Fruit fly (Drosophila melanogaster) whole organism, embryonic: ENCODE results near the gene CG6015.

Experiments
- Blimp-1 ChIP-seq: fragments of 200-800 bp; sonication (Bioruptor generic); optimal IDR thresholded peaks from 3 replicates; lab custom pipeline; 2018; ENCODE audit warnings: missing biosample characterization, missing genetic modification characterization, mild to moderate bottlenecking, moderate library complexity, missing genetic modification reagents
- CG10274 ChIP-seq: fragments of 200-800 bp; sonication (Bioruptor generic); optimal IDR thresholded peaks from 3 replicates; lab custom pipeline; 2017; ENCODE audit warnings: missing biosample characterization, mild to moderate bottlenecking, missing genetic modification characterization
- CG12236 ChIP-seq: fragments of 200-800 bp; sonication (Bioruptor generic); optimal IDR thresholded peaks from 2 replicates; lab custom pipeline; 2016; ENCODE audit warnings: missing biosample characterization, missing genetic modification characterization
- CG12299 ChIP-seq: fragments of 200-800 bp; sonication (Bioruptor generic); optimal IDR thresholded peaks from 2 replicates; lab custom pipeline; 2018; ENCODE audit warnings: missing biosample characterization, mild to moderate bottlenecking, missing genetic modification characterization
- CG1233 ChIP-seq: fragments of 200-800 bp; sonication (Bioruptor generic); optimal IDR thresholded peaks from 4 replicates; lab custom pipeline; 2018; ENCODE audit warnings: missing biosample characterization, mild to moderate bottlenecking, missing genetic modification characterization
- CG14050 ChIP-seq: fragments of 200-800 bp; sonication (Bioruptor generic); IDR thresholded peaks from 3 replicates; pipeline ENCODE4 v1.3.6; 2022; ENCODE audit warnings: missing biosample characterization, missing genetic modification characterization
- CG15601 ChIP-seq: fragments of 200-800 bp; sonication (Bioruptor generic); optimal IDR thresholded peaks from 3 replicates; lab custom pipeline; 2019; ENCODE audit warnings: missing biosample characterization, mild to moderate bottlenecking, missing genetic modification characterization, moderate library complexity
- CG1647 ChIP-seq: fragments of 200-800 bp; sonication (Bioruptor generic); optimal IDR thresholded peaks from 3 replicates; lab custom pipeline; 2016; ENCODE audit warnings: missing biosample characterization, missing genetic modification characterization
- CG17802 ChIP-seq: fragments of 200-800 bp; sonication (Bioruptor generic); optimal IDR thresholded peaks from 2 replicates; lab custom pipeline; 2018; ENCODE audit warnings: missing biosample characterization, mild to moderate bottlenecking, missing genetic modification characterization, moderate library complexity
- CG2129 ChIP-seq: fragments of 200-800 bp; sonication (Bioruptor generic); IDR thresholded peaks from 2 replicates; pipeline ENCODE4 v1.3.6; 2022; ENCODE audit warnings: missing biosample characterization, missing genetic modification characterization; ENCODE audit not compliant: partially characterized antibody
- CG2875 ChIP-seq: fragments of 200-800 bp; sonication (Bioruptor generic); optimal IDR thresholded peaks from 2 replicates; lab custom pipeline; 2017; ENCODE audit warnings: missing biosample characterization, mild to moderate bottlenecking, missing genetic modification characterization, missing genetic modification reagents
- CG31388 ChIP-seq: fragments of 200-800 bp; sonication (Bioruptor generic); optimal IDR thresholded peaks from 2 replicates; lab custom pipeline; 2016; ENCODE audit warnings: missing biosample characterization, missing genetic modification characterization
- CG3847 ChIP-seq: fragments of 200-800 bp; sonication (Bioruptor generic); IDR thresholded peaks from 2 replicates; pipeline ENCODE4 v1.3.6; 2022; ENCODE audit warnings: missing biosample characterization, missing genetic modification characterization
- CG4282 ChIP-seq: fragments of 200-800 bp; sonication (Bioruptor generic); optimal IDR thresholded peaks from 2 replicates; lab custom pipeline; 2016; ENCODE audit warnings: missing biosample characterization, missing genetic modification characterization
- CG4820 ChIP-seq: fragments of 200-800 bp; sonication (Bioruptor generic); optimal IDR thresholded peaks from 3 replicates; lab custom pipeline; 2016; ENCODE audit warnings: missing biosample characterization, missing genetic modification characterization
- CG5953 ChIP-seq: fragments of 200-800 bp; sonication (Bioruptor generic); IDR thresholded peaks from 2 replicates; pipeline ENCODE4 v1.3.6; 2022; ENCODE audit warnings: missing biosample characterization, missing genetic modification characterization
- CG6791 ChIP-seq: fragments of 200-800 bp; sonication (Bioruptor generic); IDR thresholded peaks from 3 replicates; pipeline ENCODE4 v1.3.6; 2022; ENCODE audit warnings: missing biosample characterization, missing genetic modification characterization; ENCODE audit not compliant: partially characterized antibody
- CG7372 ChIP-seq: fragments of 200-800 bp; sonication (Bioruptor generic); IDR thresholded peaks from 2 replicates; pipeline ENCODE4 v1.3.6; 2022; ENCODE audit warnings: missing biosample characterization, missing genetic modification characterization
- CG7745 ChIP-seq: fragments of 200-800 bp; sonication (Bioruptor generic); optimal IDR thresholded peaks from 2 replicates; lab custom pipeline; 2018; ENCODE audit warnings: missing biosample characterization, mild to moderate bottlenecking, missing genetic modification characterization, moderate library complexity
- CG7928 ChIP-seq: fragments of 200-800 bp; sonication (Bioruptor generic); optimal IDR thresholded peaks from 2 replicates; lab custom pipeline; 2017; ENCODE audit warnings: missing biosample characterization, mild to moderate bottlenecking, missing genetic modification characterization
- Camta ChIP-seq: fragments of 200-800 bp; sonication (Bioruptor generic); optimal IDR thresholded peaks from 2 replicates; lab custom pipeline; 2016; ENCODE audit warnings: missing biosample characterization, missing genetic modification characterization
- Dip2 ChIP-seq: fragments of 200-800 bp; sonication (Bioruptor generic); IDR thresholded peaks from 2 replicates; pipeline ENCODE4 v1.3.6; 2022; ENCODE audit warnings: missing biosample characterization, missing genetic modification characterization
- Dref ChIP-seq: fragments of 200-800 bp; sonication (Bioruptor generic); IDR thresholded peaks from 2 replicates; pipeline ENCODE4 v1.3.6; 2022; ENCODE audit warnings: missing biosample characterization, missing genetic modification characterization
- Ets65A ChIP-seq: fragments of 200-800 bp; sonication (Bioruptor generic); peaks from one replicate; lab custom pipeline; 2016; ENCODE audit warnings: missing biosample characterization, missing genetic modification characterization
- Ets97D ChIP-seq: fragments of 200-800 bp; sonication (Bioruptor generic); optimal IDR thresholded peaks from 3 replicates; lab custom pipeline; 2016; ENCODE audit warnings: missing biosample characterization, missing genetic modification characterization
- Fer1 ChIP-seq: fragments of 200-800 bp; sonication (Bioruptor generic); optimal IDR thresholded peaks from 2 replicates; lab custom pipeline; 2017; ENCODE audit warnings: missing biosample characterization, mild to moderate bottlenecking, missing genetic modification characterization
- HLH54F ChIP-seq: fragments of 200-800 bp; sonication (Bioruptor generic); optimal IDR thresholded peaks from 3 replicates; lab custom pipeline; 2016; ENCODE audit warnings: missing biosample characterization, missing genetic modification characterization
- HmgZ ChIP-seq: fragments of 200-800 bp; sonication (Bioruptor generic); optimal IDR thresholded peaks from 2 replicates; lab custom pipeline; 2018; ENCODE audit warnings: missing biosample characterization, mild to moderate bottlenecking, missing genetic modification characterization
- Hr39 ChIP-seq: fragments of >200 bp; optimal IDR thresholded peaks from 2 replicates; lab custom pipeline; 2017
- Lim3 ChIP-seq: fragments of 200-800 bp; sonication (Bioruptor generic); IDR thresholded peaks from 2 replicates; pipeline ENCODE4 v1.3.6; 2022; ENCODE audit warnings: missing biosample characterization, missing genetic modification characterization
- MBD-R2 ChIP-seq: fragments of 200-800 bp; sonication (Bioruptor generic); IDR thresholded peaks from 2 replicates; pipeline ENCODE4 v1.3.6; 2022; ENCODE audit warnings: missing biosample characterization, missing genetic modification characterization
- Med ChIP-seq: fragments of 200-800 bp; sonication (Bioruptor generic); peaks from one replicate; lab custom pipeline; 2016; ENCODE audit warnings: missing biosample characterization, missing genetic modification characterization, mild to moderate bottlenecking, inconsistent platforms, moderate library complexity
- Opbp ChIP-seq: fragments of 200-800 bp; sonication (Bioruptor generic); IDR thresholded peaks from 3 replicates; pipeline ENCODE4 v1.3.6; 2022; ENCODE audit warnings: missing biosample characterization, missing genetic modification characterization; ENCODE audit not compliant: partially characterized antibody
- Optix ChIP-seq: fragments of 200-800 bp; sonication (Bioruptor generic); IDR thresholded peaks from 3 replicates; pipeline ENCODE4 v1.3.6; 2022; ENCODE audit warnings: missing biosample characterization, missing genetic modification characterization
- Pdp1 ChIP-seq, 2 experiments: fragments of 200-800 bp; sonication (Bioruptor generic); optimal IDR thresholded peaks; 3 replicates each; lab custom pipeline; 2016; ENCODE audit warnings: missing biosample characterization in 2 of 2, missing genetic modification characterization in 2 of 2, mild to moderate bottlenecking in 1 of 2, moderate library complexity in 1 of 2
- Rx ChIP-seq: fragments of 200-800 bp; sonication (Bioruptor generic); IDR thresholded peaks from 2 replicates; pipeline ENCODE4 v1.3.6; 2022; ENCODE audit warnings: missing biosample characterization, missing genetic modification characterization
- bigmax ChIP-seq: fragments of 200-800 bp; sonication (Bioruptor generic); optimal IDR thresholded peaks from 2 replicates; lab custom pipeline; 2018; ENCODE audit warnings: missing biosample characterization, mild to moderate bottlenecking, missing genetic modification characterization
- btn ChIP-seq: fragments of 200-800 bp; sonication (Bioruptor generic); optimal IDR thresholded peaks from 2 replicates; lab custom pipeline; 2016; ENCODE audit warnings: missing biosample characterization, missing genetic modification characterization
- cad ChIP-seq: fragments of >200 bp; optimal IDR thresholded peaks from 2 replicates; lab custom pipeline; 2017; ENCODE audit warnings: missing biosample characterization, missing genetic modification characterization
- croc ChIP-seq: fragments of 200-800 bp; sonication (Bioruptor generic); conservative IDR thresholded peaks from 3 replicates; pipeline ENCODE4 v1.3.6; 2022; ENCODE audit warnings: missing biosample characterization, missing genetic modification characterization
- dati ChIP-seq: fragments of 200-800 bp; sonication (Bioruptor generic); IDR thresholded peaks from 2 replicates; pipeline ENCODE4 v1.3.6; 2022; ENCODE audit warnings: missing biosample characterization, missing genetic modification characterization
- fd102C ChIP-seq: fragments of 200-800 bp; sonication (Bioruptor generic); optimal IDR thresholded peaks from 2 replicates; lab custom pipeline; 2018; ENCODE audit warnings: missing biosample characterization, mild to moderate bottlenecking, missing genetic modification characterization, moderate library complexity
- h ChIP-seq: fragments of >200 bp; optimal IDR thresholded peaks from 2 replicates; lab custom pipeline; 2017
- ind ChIP-seq: fragments of 200-800 bp; sonication (Bioruptor generic); optimal IDR thresholded peaks from 3 replicates; lab custom pipeline; 2016; ENCODE audit warnings: missing biosample characterization, missing genetic modification characterization
- nerfin-1 ChIP-seq: fragments of 200-800 bp; sonication (Bioruptor generic); optimal IDR thresholded peaks from 3 replicates; lab custom pipeline; 2019; ENCODE audit warnings: missing biosample characterization, mild to moderate bottlenecking, missing genetic modification characterization, moderate library complexity
- slp2 ChIP-seq: fragments of 200-800 bp; sonication (Bioruptor generic); optimal IDR thresholded peaks from 2 replicates; lab custom pipeline; 2016; ENCODE audit warnings: missing biosample characterization, missing genetic modification characterization
- stc ChIP-seq: fragments of 200-800 bp; sonication (Bioruptor generic); IDR thresholded peaks from 2 replicates; pipeline ENCODE4 v1.3.6; 2022; ENCODE audit warnings: missing biosample characterization, missing genetic modification characterization
- sug ChIP-seq: fragments of 200-800 bp; optimal IDR thresholded peaks from 2 replicates; lab custom pipeline; 2019; ENCODE audit warnings: missing biosample characterization, mild to moderate bottlenecking, missing genetic modification characterization, moderate library complexity
- toy ChIP-seq: fragments of 200-800 bp; sonication (Bioruptor generic); IDR thresholded peaks from 2 replicates; pipeline ENCODE4 v1.3.6; 2022; ENCODE audit warnings: missing biosample characterization, missing genetic modification characterization
- wdn ChIP-seq: fragments of 200-800 bp; sonication (Bioruptor generic); IDR thresholded peaks from 2 replicates; pipeline ENCODE4 v1.3.6; 2022; ENCODE audit warnings: missing biosample characterization, missing genetic modification characterization
- zen2 ChIP-seq: fragments of 200-800 bp; sonication (Bioruptor generic); IDR thresholded peaks from 3 replicates; pipeline ENCODE4 v1.3.6; 2022; ENCODE audit warnings: missing biosample characterization, missing genetic modification characterization; ENCODE audit not compliant: partially characterized antibody

The CG6015 gene

DNA sequence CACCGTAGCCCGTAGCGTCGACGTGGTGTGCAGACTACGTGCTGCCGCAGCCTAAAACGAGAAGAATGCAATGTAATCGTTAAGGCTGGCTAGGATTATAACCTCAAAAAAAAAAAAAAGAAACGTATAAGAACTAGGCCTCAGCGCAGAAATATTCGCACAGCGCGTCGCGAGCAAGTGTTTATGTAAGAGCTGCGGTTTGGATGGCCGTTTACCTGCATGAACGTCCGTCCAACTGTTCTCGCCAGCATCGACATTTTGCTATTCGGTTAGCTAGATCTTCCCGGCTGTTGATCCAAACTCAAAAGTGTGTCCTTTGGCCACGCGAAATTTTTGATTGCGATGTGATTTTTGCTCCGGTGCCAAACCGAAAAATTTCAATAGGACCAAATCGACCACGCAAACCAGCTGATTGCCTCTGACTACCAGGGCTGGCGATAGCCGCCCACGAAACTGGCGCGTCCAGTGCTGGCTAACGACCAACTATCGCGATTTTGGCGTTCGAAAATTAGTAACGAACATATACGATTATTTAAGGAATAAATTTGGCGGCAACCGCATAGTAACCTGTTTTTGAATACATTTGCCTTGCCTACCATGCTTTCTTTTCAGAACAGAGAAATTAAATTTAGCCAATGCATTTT, 15.2 kb downstream of the CG6015 start, which contains the start of gene Idh3b (continued):
- peak; percentile 96 for TF ChIP-seq Ets65A (GFP tag; lab: Kevin White, UChicago)
- TF ChIP-seq HmgZ (tag; lab: Kevin White, UChicago), result peak; percentile 90
- peak; percentile 97 for TF ChIP-seq CG6791
- no peak for TF ChIP-seq h (lab: Kevin White, UChicago)
- peak; percentile 26 for TF ChIP-seq CG4282 (GFP tag; lab: Kevin White, UChicago)
- TF ChIP-seq sug (tag; lab: Kevin White, UChicago), result peak; percentile 65
- TF ChIP-seq bigmax (GFP tag; lab: Kevin White, UChicago), result peak; percentile 39
- no peak for TF ChIP-seq CG1233 (GFP tag; lab: Kevin White, UChicago)
- peak; percentile 92 for TF ChIP-seq CG2129 (GFP tag; lab: Robert Waterston, UW)
- no peak for TF ChIP-seq Blimp-1 (GFP tag; lab: Kevin White, UChicago)
- peak; percentile 18 for TF ChIP-seq slp2
- no peak for TF ChIP-seq dati
- no peak for TF ChIP-seq toy
- peak; percentile 98 for TF ChIP-seq CG7928 (GFP tag; lab: Kevin White, UChicago)
- TF ChIP-seq CG14050, result peak; percentile 48; the same call in 2 of the 3 replicates
- no peak for TF ChIP-seq CG2875 (GFP tag; lab: Kevin White, UChicago)
- peak; percentile 59 for TF ChIP-seq CG1647 (GFP tag; lab: Kevin White, UChicago)
- no peak for TF ChIP-seq nerfin-1 (tag; lab: Kevin White, UChicago)
- TF ChIP-seq HLH54F, result peak; percentile 70
- TF ChIP-seq CG12236 (GFP tag; lab: Kevin White, UChicago), result no peak
- no peak for TF ChIP-seq CG17802 (tag; lab: Kevin White, UChicago)
- TF ChIP-seq Pdp1 (GFP tag; optimal IDR thresholded peaks at IDR 0.05; lab: Kevin White, UChicago), result peak; percentile 75 to 97
- peak; percentile 94 for TF ChIP-seq zen2 (GFP tag; lab: Robert Waterston, UW)
- no peak for TF ChIP-seq btn (GFP tag; lab: Kevin White, UChicago)
- peak; percentile 48 for TF ChIP-seq CG4820 (GFP tag; lab: Kevin White, UChicago)
- no peak for TF ChIP-seq Med (GFP tag; lab: Kevin White, UChicago)
- TF ChIP-seq stc (GFP tag; lab: Robert Waterston, UW), result no peak
- TF ChIP-seq CG3847, result peak; percentile 88
- no peak for TF ChIP-seq CG7745 (tag; lab: Kevin White, UChicago)
- no peak for TF ChIP-seq Lim3
- TF ChIP-seq CG5953 (GFP tag; lab: Robert Waterston, UW), result no peak
- TF ChIP-seq Ets97D, result peak; percentile 89
- TF ChIP-seq ind (GFP tag; lab: Kevin White, UChicago), result peak; percentile 68
- no peak for TF ChIP-seq CG10274 (GFP tag; lab: Kevin White, UChicago)
- no peak for TF ChIP-seq CG12299 (tag; lab: Kevin White, UChicago)
- TF ChIP-seq Fer1 (GFP tag; lab: Kevin White, UChicago), result no peak
- TF ChIP-seq MBD-R2, result peak; percentile 97
- peak; percentile 97 for TF ChIP-seq Opbp (GFP tag; lab: Robert Waterston, UW)
- peak; percentile 58 for TF ChIP-seq CG7372 (GFP tag; lab: Robert Waterston, UW)
- TF ChIP-seq CG31388 (GFP tag; lab: Kevin White, UChicago), result no peak
- TF ChIP-seq Rx (GFP tag; lab: Robert Waterston, UW), result no peak
- no peak for TF ChIP-seq Dref
- peak; percentile 55 for TF ChIP-seq CG15601 (tag; lab: Kevin White, UChicago)
- peak; percentile 37 for TF ChIP-seq Camta
- TF ChIP-seq fd102C, result no peak
- no peak for TF ChIP-seq cad (GFP tag; lab: Kevin White, UChicago)
- no peak for TF ChIP-seq wdn
- peak; percentile 30; the same call in 1 of the 3 replicates for TF ChIP-seq croc (GFP tag; lab: Robert Waterston, UW)
- TF ChIP-seq Hr39, result no peak
- no peak for TF ChIP-seq Optix (GFP tag; lab: Robert Waterston, UW)
- TF ChIP-seq Dip2 (GFP tag; lab: Robert Waterston, UW), result no peak
